Worm (Caenorhabditis elegans) whole organism, young adult: Measurements from ENCODE around the gene fipr-12.
"Not testable (repeated sequence)": the region's sequence is repeated elsewhere in the genome, so short reads cannot be mapped to it uniquely, and the experiment has no call there.

Source experiments
- B0336.3 ChIP-seq: fragments of 200-800 bp; sonication (Bioruptor generic); IDR thresholded peaks from 2 replicates; pipeline ENCODE4 v1.3.6; 2022; ENCODE audit warnings: missing genetic modification characterization, missing compliant biosample characterization
- D2030.7 ChIP-seq: fragments of 200-800 bp; sonication (Bioruptor generic); IDR thresholded peaks from 2 replicates; pipeline ENCODE4 v1.3.6; 2022; ENCODE audit warnings: missing genetic modification reagents, missing genetic modification characterization, missing compliant biosample characterization
- F57C9.4 ChIP-seq: sonication (generic microtip); optimal IDR thresholded peaks from 2 replicates; lab custom pipeline; 2017; ENCODE audit warnings: mild to moderate bottlenecking, missing genetic modification characterization, missing compliant biosample characterization
- K12H6.12 ChIP-seq: fragments of 200-800 bp; sonication (Bioruptor generic); optimal IDR thresholded peaks from 2 replicates; lab custom pipeline; 2018; ENCODE audit warnings: mild to moderate bottlenecking, missing genetic modification characterization, missing compliant biosample characterization
- T07F8.4 ChIP-seq: sonication (generic microtip); optimal IDR thresholded peaks from 2 replicates; lab custom pipeline; 2016; ENCODE audit warnings: mild to moderate bottlenecking, missing genetic modification characterization, moderate library complexity, missing compliant biosample characterization
- Y56A3A.18 ChIP-seq: fragments of 200-800 bp; sonication (Bioruptor generic); IDR thresholded peaks from 2 replicates; pipeline ENCODE4 v1.3.6; 2022; ENCODE audit warnings: missing genetic modification reagents, missing genetic modification characterization, missing compliant biosample characterization
- Y79H2A.3 ChIP-seq: fragments of 200-800 bp; sonication (Bioruptor generic); conservative IDR thresholded peaks from 2 replicates; pipeline ENCODE4 v1.3.6; 2022; ENCODE audit warnings: missing genetic modification reagents, missing genetic modification characterization, missing compliant biosample characterization
- Y95B8A.8 ChIP-seq: fragments of 200-800 bp; sonication (Bioruptor generic); IDR thresholded peaks from 2 replicates; pipeline ENCODE4 v1.3.6; 2022; ENCODE audit warnings: missing genetic modification reagents, missing genetic modification characterization, missing compliant biosample characterization
- ZK185.1 ChIP-seq: sonication (generic microtip); optimal IDR thresholded peaks from 2 replicates; lab custom pipeline; 2016; ENCODE audit warnings: mild to moderate bottlenecking, missing genetic modification characterization, missing compliant biosample characterization; ENCODE audit not compliant: poor library complexity, severe bottlenecking
- attf-3 ChIP-seq: fragments of 200-800 bp; sonication (Bioruptor generic); conservative IDR thresholded peaks from 2 replicates; pipeline ENCODE4 v1.3.6; 2022; ENCODE audit warnings: missing genetic modification reagents, missing genetic modification characterization, missing compliant biosample characterization
- bed-2 ChIP-seq: fragments of 200-800 bp; sonication (Bioruptor generic); IDR thresholded peaks from 2 replicates; pipeline ENCODE4 v1.3.6; 2022; ENCODE audit warnings: missing genetic modification reagents, missing genetic modification characterization, missing compliant biosample characterization
- cebp-1 ChIP-seq, 2 experiments: fragments of 200-800 bp in 1 of 2; sonication (Bioruptor generic) in 1 of 2; sonication (generic microtip) in 1 of 2; IDR thresholded peaks in 1 of 2; optimal IDR thresholded peaks in 1 of 2; 2 replicates each; pipeline versions ENCODE4 v1.3.6 to Lab custom; 2017 to 2022; ENCODE audit warnings: missing compliant biosample characterization in 2 of 2, missing genetic modification characterization in 2 of 2, mild to moderate bottlenecking in 1 of 2, missing genetic modification reagents in 1 of 2, moderate library complexity in 1 of 2
- ceh-100 ChIP-seq: fragments of 200-800 bp; sonication (Bioruptor generic); IDR thresholded peaks from 2 replicates; pipeline ENCODE4 v1.3.6; 2022; ENCODE audit warnings: missing genetic modification reagents, missing genetic modification characterization, missing compliant biosample characterization
- ceh-27 ChIP-seq: fragments of 200-800 bp; sonication (Bioruptor generic); optimal IDR thresholded peaks from 2 replicates; lab custom pipeline; 2018; ENCODE audit warnings: mild to moderate bottlenecking, missing genetic modification characterization, moderate library complexity, missing compliant biosample characterization
- ceh-91 ChIP-seq: fragments of 200-800 bp; sonication (Bioruptor generic); IDR thresholded peaks from 2 replicates; pipeline ENCODE4 v1.3.6; 2022; ENCODE audit warnings: missing genetic modification reagents, missing genetic modification characterization, missing compliant biosample characterization
- dpl-1 ChIP-seq: fragments of 150-350 bp; optimal IDR thresholded peaks from 2 replicates; lab custom pipeline; 2014; ENCODE audit warnings: missing biosample characterization, missing genetic modification reagents, missing genetic modification characterization
- ekl-4 ChIP-seq: fragments of 200-800 bp; sonication (Bioruptor generic); IDR thresholded peaks from 2 replicates; pipeline ENCODE4 v1.3.6; 2022; ENCODE audit warnings: missing genetic modification reagents, missing genetic modification characterization, missing compliant biosample characterization
- him-1 ChIP-seq: sonication (generic microtip); optimal IDR thresholded peaks from 2 replicates; lab custom pipeline; 2016; ENCODE audit warnings: missing genotype, missing genetic modification reagents, missing genetic modification characterization, missing compliant biosample characterization
- hmg-1.2 ChIP-seq: fragments of 200-800 bp; sonication (Bioruptor generic); IDR thresholded peaks from 2 replicates; pipeline ENCODE4 v1.3.6; 2022; ENCODE audit warnings: missing genetic modification reagents, missing genetic modification characterization, missing compliant biosample characterization
- hsf-1 ChIP-seq: fragments of 200-800 bp; sonication (Bioruptor generic); IDR thresholded peaks from 2 replicates; pipeline ENCODE4 v1.3.6; 2022; ENCODE audit warnings: missing genetic modification reagents, missing genetic modification characterization, missing compliant biosample characterization
- lin-26 ChIP-seq: fragments of 200-800 bp; sonication (Bioruptor generic); IDR thresholded peaks from 2 replicates; pipeline ENCODE4 v1.3.6; 2022; ENCODE audit warnings: missing genetic modification reagents, missing genetic modification characterization, missing compliant biosample characterization
- lin-54 ChIP-seq: fragments of 200-800 bp; sonication (Bioruptor generic); optimal IDR thresholded peaks from 2 replicates; lab custom pipeline; 2018; ENCODE audit warnings: mild to moderate bottlenecking, missing genetic modification characterization, missing compliant biosample characterization
- lsl-1 ChIP-seq: fragments of 200-800 bp; sonication (Bioruptor generic); optimal IDR thresholded peaks from 2 replicates; lab custom pipeline; 2018; ENCODE audit warnings: mild to moderate bottlenecking, missing genetic modification characterization, moderate library complexity, missing compliant biosample characterization
- madf-6 ChIP-seq: fragments of 200-800 bp; sonication (Bioruptor generic); IDR thresholded peaks from 2 replicates; pipeline ENCODE4 v1.3.6; 2022; ENCODE audit warnings: missing genetic modification reagents, missing genetic modification characterization, missing compliant biosample characterization
- mcd-1 ChIP-seq: fragments of 200-800 bp; sonication (Bioruptor generic); IDR thresholded peaks from 2 replicates; pipeline ENCODE4 v1.3.6; 2022; ENCODE audit warnings: missing genetic modification reagents, missing genetic modification characterization, missing compliant biosample characterization
- nfyb-1 ChIP-seq: fragments of 200-800 bp; sonication (Bioruptor generic); IDR thresholded peaks from 2 replicates; pipeline ENCODE4 v1.3.6; 2022; ENCODE audit warnings: missing genetic modification reagents, missing genetic modification characterization, missing compliant biosample characterization
- nhr-80 ChIP-seq: sonication (generic microtip); optimal IDR thresholded peaks from 2 replicates; lab custom pipeline; 2016; ENCODE audit warnings: missing genetic modification characterization, missing compliant biosample characterization
- rcor-1 ChIP-seq: fragments of 200-800 bp; sonication (Bioruptor generic); IDR thresholded peaks from 2 replicates; pipeline ENCODE4 v1.3.6; 2022; ENCODE audit warnings: missing genetic modification reagents, missing genetic modification characterization, missing compliant biosample characterization
- rpc-1 ChIP-seq, 2 experiments: fragments of 150-350 bp in 1 of 2; sonication (generic microtip) in 1 of 2; optimal IDR thresholded peaks; 2 replicates each; lab custom pipeline; 2014 to 2018; ENCODE audit warnings: missing biosample characterization in 1 of 2, missing genetic modification characterization in 1 of 2, missing genetic modification reagents in 1 of 2, missing genotype in 1 of 2
- snpc-4 ChIP-seq, 5 experiments: fragments of 150-350 bp in 1 of 5; sonication (generic microtip) in 4 of 5; optimal IDR thresholded peaks; 2 replicates each; lab custom pipeline; 2014 to 2018; ENCODE audit warnings: missing genetic modification characterization in 5 of 5, missing biosample characterization in 3 of 5, antibody characterized with exemption in 2 of 5, mild to moderate bottlenecking in 2 of 5, missing compliant biosample characterization in 2 of 5, missing genotype in 2 of 5, moderate library complexity in 2 of 5, missing genetic modification reagents in 1 of 5
- tbp1 ChIP-seq: fragments of 200-800 bp; sonication (Bioruptor generic); optimal IDR thresholded peaks from 2 replicates; lab custom pipeline; 2018; ENCODE audit warnings: mild to moderate bottlenecking, missing genetic modification characterization, missing compliant biosample characterization
- unc-62 ChIP-seq: fragments of 150-350 bp; optimal IDR thresholded peaks from 2 replicates; lab custom pipeline; 2014; ENCODE audit warnings: missing biosample characterization, missing genetic modification reagents, missing genetic modification characterization
- ztf-26 ChIP-seq: sonication (generic microtip); optimal IDR thresholded peaks from 2 replicates; lab custom pipeline; 2017; ENCODE audit warnings: missing genetic modification characterization, missing compliant biosample characterization

Gene fipr-12

ce11 chrV:9980731-9981483 is 37.8 kb downstream of the fipr-12 start, which contains the start of the genes ruvb-1 and tofu-1 (continued):
- TF ChIP-seq lin-26 (GFP tag; lab: Robert Waterston, UW) (peak; percentile 33; the same call in 1 of the 2 replicates), him-1 (tag; lab: Kevin White, UChicago) (peak; percentile 14), rpc-1 (optimal IDR thresholded peaks at IDR 0.05; lab: Kevin White, UChicago) (peak; percentile 34), T07F8.4 (tag; lab: Kevin White, UChicago) (peak; percentile 15), D2030.7 (peak; percentile 35), nhr-80 (tag; lab: Kevin White, UChicago) (peak; percentile 60), attf-3 (GFP tag; lab: Robert Waterston, UW) (peak; percentile 12; the same call in 1 of the 2 replicates), K12H6.12 (tag; lab: Kevin White, UChicago) (peak; percentile 14), Y95B8A.8 (0 out of 2 replicates have a peak, but pooled peaks have one; percentile 14), lin-54 (GFP tag; lab: Kevin White, UChicago) (peak; percentile 23), madf-6 (peak; percentile 53; the same call in 1 of the 2 replicates), bed-2 (GFP tag; lab: Robert Waterston, UW) (0 out of 2 replicates have a peak, but pooled peaks have one; percentile 56), dpl-1 (GFP tag; lab: Kevin White, UChicago) (peak; percentile 12), ceh-100 (GFP tag; lab: Robert Waterston, UW) (peak; percentile 97), mcd-1 (GFP tag; lab: Robert Waterston, UW) (peak; percentile 91), nfyb-1 (GFP tag; lab: Robert Waterston, UW) (peak; percentile 80; the same call in 1 of the 2 replicates), snpc-4 (tag; optimal IDR thresholded peaks at IDR 0.05; lab: Kevin White, UChicago) (peak in 2 of 4 experiments; percentile 47 to 62), ztf-26 (tag; lab: Kevin White, UChicago) (peak; percentile 58), ceh-91 (GFP tag; lab: Robert Waterston, UW) (0 out of 2 replicates have a peak, but pooled peaks have one; percentile 21)
- not testable (repeated sequence) for TF ChIP-seq rpc-1 (tag; optimal IDR thresholded peaks at IDR 0.05; lab: Kevin White, UChicago); snpc-4 (GFP tag; optimal IDR thresholded peaks at IDR 0.05; lab: Kevin White, UChicago)

- TF ChIP-seq madf-6, result peak; percentile 14; the same call in 1 of the 2 replicates
- TF ChIP-seq hsf-1, result peak; percentile 27; the same call in 1 of the 2 replicates
- TF ChIP-seq hmg-1.2 (GFP tag; lab: Robert Waterston, UW), result no peak
Observed at ce11 chrV:9982568-9982967, 39.4 kb downstream of the fipr-12 start, which contains the start of gene C27H6.9. Gene C27H6.9 (plus strand): TSS chrV:9982868.

- TF ChIP-seq F57C9.4 (tag; lab: Kevin White, UChicago) (no peak), Y56A3A.18 (GFP tag; lab: Robert Waterston, UW) (peak; percentile 41; the same call in 1 of the 2 replicates), Y95B8A.8 (no peak), ZK185.1 (no peak), Y79H2A.3 (GFP tag; lab: Robert Waterston, UW) (0 out of 2 replicates have a peak, but pooled peaks have one; percentile 25), lsl-1 (GFP tag; lab: Kevin White, UChicago) (no peak), ekl-4 (0 out of 2 replicates have a peak, but pooled peaks have one; percentile 8), tbp1 (GFP tag; lab: Kevin White, UChicago) (no peak), hsf-1 (peak; percentile 41; the same call in 1 of the 2 replicates), nfyb-1 (GFP tag; lab: Robert Waterston, UW) (peak; percentile 46; the same call in 1 of the 2 replicates), cebp-1 (GFP tag; IDR thresholded peaks at IDR 0.05; lab: Robert Waterston, UW) (no peak), cebp-1 (tag; optimal IDR thresholded peaks at IDR 0.05; lab: Kevin White, UChicago) (peak; percentile 7), rcor-1 (GFP tag; lab: Robert Waterston, UW) (0 out of 2 replicates have a peak, but pooled peaks have one; percentile 11), B0336.3 (0 out of 2 replicates have a peak, but pooled peaks have one; percentile 19), unc-62 (GFP tag; lab: Kevin White, UChicago) (no peak), ceh-27 (GFP tag; lab: Kevin White, UChicago) (no peak)
Observed at ce11 chrV:9983529-9983928, 40.4 kb downstream of the fipr-12 start.
